Fruit fly (Drosophila melanogaster): ENCODE results near the gene Wnt10.

Gene Wnt10

dm6 chr2L:7340139-7340538, 23.0 kb upstream of the Wnt10 start:
- TF ChIP-seq cg (GFP tag; optimal IDR thresholded peaks at IDR 0.05) (peak; percentile 62), GATAe (GFP tag; conservative IDR thresholded peaks at IDR 0.05) (no peak)

DNA sequence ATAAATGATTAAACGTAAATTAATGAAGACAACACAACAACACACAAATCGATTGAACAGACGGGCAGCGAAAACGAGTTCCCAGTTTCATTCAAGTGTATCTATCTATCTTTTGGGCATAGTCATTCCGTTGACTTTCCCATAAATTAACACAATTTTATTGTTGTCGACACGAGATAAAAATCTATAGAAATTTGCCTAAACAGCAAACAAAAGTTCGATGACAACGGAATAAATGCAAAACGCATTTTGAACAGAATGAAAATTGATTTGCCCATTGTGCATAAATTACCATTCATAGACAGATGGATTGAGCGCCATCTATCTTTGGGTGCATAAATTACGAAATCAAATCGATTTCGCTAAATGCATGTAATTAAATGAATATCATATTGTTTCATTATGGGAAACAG, 10.4 kb upstream of the Wnt10 start:
- TF ChIP-seq CG42726 (GFP tag; IDR thresholded peaks at IDR 0.05; ENCODE audit: partially characterized antibody) = no peak
- peak; percentile 41 for TF ChIP-seq sd (tag; optimal IDR thresholded peaks at IDR 0.05)
- TF ChIP-seq Xbp1 (GFP tag; optimal IDR thresholded peaks at IDR 0.05) = no peak
- TF ChIP-seq toy (GFP tag; IDR thresholded peaks at IDR 0.05) = no peak
- TF ChIP-seq CG6272 (GFP tag; IDR thresholded peaks at IDR 0.05) = no peak
- no peak for TF ChIP-seq Dp (GFP tag; optimal IDR thresholded peaks at IDR 0.05)
- no peak for TF ChIP-seq CG11504 (tag; optimal IDR thresholded peaks at IDR 0.05)
- no peak for TF ChIP-seq jigr1 (GFP tag; IDR thresholded peaks at IDR 0.05)
- TF ChIP-seq CG15601 (tag; optimal IDR thresholded peaks at IDR 0.05) = no peak
- no peak for TF ChIP-seq Aef1 (GFP tag; IDR thresholded peaks at IDR 0.05)
- no peak for TF ChIP-seq Drgx (GFP tag; IDR thresholded peaks at IDR 0.05)
- peak; percentile 82 for TF ChIP-seq vvl (GFP tag; IDR thresholded peaks at IDR 0.05)
- TF ChIP-seq grn (GFP tag; optimal IDR thresholded peaks at IDR 0.05) = peak; percentile 62
- no peak for TF ChIP-seq chm (GFP tag; IDR thresholded peaks at IDR 0.05)
- no peak for TF ChIP-seq CG15073 (GFP tag; optimal IDR thresholded peaks at IDR 0.05)
- TF ChIP-seq Awh (GFP tag; IDR thresholded peaks at IDR 0.05) = peak; percentile 77
- no peak for TF ChIP-seq Fer2 (tag; optimal IDR thresholded peaks at IDR 0.05)
- no peak for TF ChIP-seq CG32767 (GFP tag; IDR thresholded peaks at IDR 0.05)
- TF ChIP-seq CG16779 (GFP tag; IDR thresholded peaks at IDR 0.05) = no peak
- TF ChIP-seq ken (GFP tag; IDR thresholded peaks at IDR 0.05) = no peak
- no peak for TF ChIP-seq CG3995 (GFP tag; optimal IDR thresholded peaks at IDR 0.05)
- TF ChIP-seq chinmo (GFP tag; IDR thresholded peaks at IDR 0.05; ENCODE audit: partially characterized antibody) = peak; percentile 82; the same call in 1 of the 4 replicates
- no peak for TF ChIP-seq vnd (GFP tag; IDR thresholded peaks at IDR 0.05; ENCODE audit: partially characterized antibody)
- TF ChIP-seq ewg (GFP tag; optimal IDR thresholded peaks at IDR 0.05) = no peak
- TF ChIP-seq abd-A (tag; optimal IDR thresholded peaks at IDR 0.05) = peak; percentile 97
- TF ChIP-seq Sox102F (GFP tag; optimal IDR thresholded peaks at IDR 0.05) = peak; percentile 66
- TF ChIP-seq stwl (tag; optimal IDR thresholded peaks at IDR 0.05) = no peak
- TF ChIP-seq Gug (GFP tag; IDR thresholded peaks at IDR 0.05) = no peak
- peak; percentile 85 for TF ChIP-seq CTCF (GFP tag; optimal IDR thresholded peaks at IDR 0.05)
- TF ChIP-seq Blimp-1 (GFP tag; optimal IDR thresholded peaks at IDR 0.05) = no peak
- TF ChIP-seq Ptx1 (GFP tag; IDR thresholded peaks at IDR 0.05) = no peak
- no peak for TF ChIP-seq gt (GFP tag; IDR thresholded peaks at IDR 0.05)
- no peak for TF ChIP-seq CG6683 (GFP tag; optimal IDR thresholded peaks at IDR 0.05)
- TF ChIP-seq CG3838 (GFP tag; optimal IDR thresholded peaks at IDR 0.05) = no peak
- no peak for TF ChIP-seq slp2 (GFP tag; optimal IDR thresholded peaks at IDR 0.05)
- peak; percentile 50 for TF ChIP-seq CG15269 (tag; optimal IDR thresholded peaks at IDR 0.05)
- no peak for TF ChIP-seq ro (GFP tag; IDR thresholded peaks at IDR 0.05)
- TF ChIP-seq kah (GFP tag; optimal IDR thresholded peaks at IDR 0.05) = no peak
- peak; percentile 28 for TF ChIP-seq salm (tag; optimal IDR thresholded peaks at IDR 0.05)
- TF ChIP-seq CG4707 (GFP tag; optimal IDR thresholded peaks at IDR 0.05) = no peak
- TF ChIP-seq Dip2 (GFP tag; IDR thresholded peaks at IDR 0.05) = peak; percentile 66
- no peak for TF ChIP-seq CG17359 (tag; optimal IDR thresholded peaks at IDR 0.05)
- no peak for TF ChIP-seq chif (GFP tag; optimal IDR thresholded peaks at IDR 0.05)
